Worm (Caenorhabditis elegans) whole organism, L2 larva: ENCODE measurements around the gene W07E6.5.
A peak's percentile ranks its signal among the peaks of the same experiment; 100 is the strongest.

Experiments used
- C34F6.9 ChIP-seq: fragments of 150-350 bp; optimal IDR thresholded peaks from 2 replicates; lab custom pipeline; 2014; ENCODE audit warnings: missing biosample characterization, missing genetic modification characterization
- F13H6.1 ChIP-seq: sonication (generic microtip); optimal IDR thresholded peaks from 2 replicates; lab custom pipeline; 2016; ENCODE audit warnings: missing genetic modification characterization, missing compliant biosample characterization

W07E6.5 gene

DNA sequence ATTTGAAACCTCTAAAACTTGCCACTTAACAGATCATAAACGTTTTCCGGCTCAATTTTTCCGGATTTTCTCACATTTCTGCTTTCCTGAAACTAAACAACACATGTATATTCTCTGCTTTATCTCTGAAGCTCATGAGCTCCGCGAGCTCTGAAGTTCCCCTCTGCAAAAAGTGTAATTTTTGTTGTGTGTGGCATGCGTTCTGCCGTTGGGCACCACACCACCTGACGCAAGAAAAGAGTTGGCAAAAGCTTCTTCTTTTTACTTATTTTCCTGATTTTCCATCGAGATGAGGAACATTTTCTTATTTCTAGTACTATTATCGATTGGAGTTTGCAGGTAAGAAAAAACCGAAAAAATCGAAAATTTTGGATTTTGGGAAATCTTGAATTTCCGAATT is 53.1 kb downstream of the W07E6.5 start, which contains the start of gene lgc-34:
TSS of gene lgc-34 (plus strand) at position 200 of the 400 bp plus-strand sequence.
- peak; percentile 22 for TF ChIP-seq F13H6.1 (tag; lab: Kevin White, UChicago)
- no peak for TF ChIP-seq C34F6.9
